Fruit fly (Drosophila melanogaster): ENCODE measurements around the gene Gbeta76C.

The Gbeta76C gene

DNA sequence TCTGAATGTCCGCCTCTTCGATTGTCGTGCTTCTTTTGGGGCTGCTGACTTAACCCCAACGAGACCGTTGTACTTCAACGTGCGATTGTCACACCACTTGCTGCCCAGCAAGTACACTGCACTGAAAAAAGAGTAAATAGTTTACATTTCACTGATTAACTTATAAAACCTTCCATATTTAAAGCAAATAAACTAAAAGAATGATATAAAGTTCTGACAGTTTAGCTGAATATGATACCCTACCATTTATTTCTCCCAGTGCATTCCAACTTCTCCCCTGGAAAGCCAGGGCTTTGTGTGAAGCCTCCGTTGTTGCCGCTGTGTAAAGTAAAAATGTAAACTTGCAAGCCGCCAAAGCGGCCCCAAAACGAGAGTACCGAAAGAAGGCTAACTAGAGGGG lies 13.1 kb upstream of the Gbeta76C start:
- TF ChIP-seq CG4318 (GFP tag; optimal IDR thresholded peaks at IDR 0.05) (no peak), CG6808 (GFP tag; optimal IDR thresholded peaks at IDR 0.05) (peak; percentile 31), CG11762 (GFP tag; optimal IDR thresholded peaks at IDR 0.05; ENCODE audit: insufficient read depth) (no peak), CG32006 (GFP tag; optimal IDR thresholded peaks at IDR 0.05) (peak; percentile 40), CG16779 (tag; optimal IDR thresholded peaks at IDR 0.05) (no peak), svp (GFP tag) (peak; percentile 77), Smox (GFP tag; optimal IDR thresholded peaks at IDR 0.05) (peak; percentile 40), Ets21C (GFP tag; optimal IDR thresholded peaks at IDR 0.05) (peak; percentile 23), Ets96B (tag; optimal IDR thresholded peaks at IDR 0.05) (peak; percentile 56), achi (GFP tag; optimal IDR thresholded peaks at IDR 0.05) (peak; percentile 44), CG9139 (GFP tag; optimal IDR thresholded peaks at IDR 0.05) (peak; percentile 4), CG34406 (GFP tag; optimal IDR thresholded peaks at IDR 0.05) (peak; percentile 25), CG15336 (GFP tag; IDR thresholded peaks at IDR 0.05) (peak; percentile 30; the same call in 1 of the 2 replicates), Hr4 (GFP tag; optimal IDR thresholded peaks at IDR 0.05) (peak; percentile 28), CG6276 (GFP tag; optimal IDR thresholded peaks at IDR 0.05) (no peak), Sox15 (GFP tag; optimal IDR thresholded peaks at IDR 0.05) (peak; percentile 24), Lpt (GFP tag; optimal IDR thresholded peaks at IDR 0.05) (no peak), Eip93F (GFP tag; optimal IDR thresholded peaks at IDR 0.05) (no peak), fkh (GFP tag; optimal IDR thresholded peaks at IDR 0.05) (no peak), fd59A (GFP tag; optimal IDR thresholded peaks at IDR 0.05) (no peak), CG8319 (GFP tag; optimal IDR thresholded peaks at IDR 0.05) (no peak), salr (GFP tag; optimal IDR thresholded peaks at IDR 0.05) (peak; percentile 6 to 17), acj6 (GFP tag; optimal IDR thresholded peaks at IDR 0.05) (peak; percentile 50), spab (GFP tag; optimal IDR thresholded peaks at IDR 0.05) (peak; percentile 28), CG8632 (GFP tag; optimal IDR thresholded peaks at IDR 0.05) (peak; percentile 23), Hr39 (GFP tag; optimal IDR thresholded peaks at IDR 0.05) (peak; percentile 60), net (GFP tag; optimal IDR thresholded peaks at IDR 0.05) (peak; percentile 3), CG8119 (GFP tag; IDR thresholded peaks at IDR 0.05) (peak; percentile 57; the same call in 2 of the 3 replicates), Sox102F (GFP tag; optimal IDR thresholded peaks at IDR 0.05) (peak; percentile 41), Hr38 (GFP tag; optimal IDR thresholded peaks at IDR 0.05) (no peak), CG7368 (GFP tag; optimal IDR thresholded peaks at IDR 0.05) (peak; percentile 5), Blimp-1 (GFP tag; optimal IDR thresholded peaks at IDR 0.05) (no peak), CG6163 (GFP tag; IDR thresholded peaks at IDR 0.05) (peak; percentile 58; the same call in 1 of the 3 replicates), CG31627 (GFP tag; optimal IDR thresholded peaks at IDR 0.05) (peak; percentile 43), topi (GFP tag; optimal IDR thresholded peaks at IDR 0.05) (peak; percentile 50), Eip75B (GFP tag; optimal IDR thresholded peaks at IDR 0.05) (peak; percentile 43), Gug (GFP tag; IDR thresholded peaks at IDR 0.05) (0 out of 2 replicates have a peak, but pooled peaks have one; percentile 13), CG6854 (GFP tag; optimal IDR thresholded peaks at IDR 0.05) (no peak), CG3919 (GFP tag; optimal IDR thresholded peaks at IDR 0.05) (peak; percentile 60), eg (GFP tag; IDR thresholded peaks at IDR 0.05) (peak; percentile 49; the same call in 1 of the 3 replicates), fd85E (GFP tag; optimal IDR thresholded peaks at IDR 0.05) (no peak), pdm3 (GFP tag; optimal IDR thresholded peaks at IDR 0.05) (peak; percentile 45), CG6792 (GFP tag; optimal IDR thresholded peaks at IDR 0.05) (peak; percentile 44), Sox14 (GFP tag; optimal IDR thresholded peaks at IDR 0.05) (peak; percentile 25), lz (GFP tag; optimal IDR thresholded peaks at IDR 0.05) (peak; percentile 29), CG1621 (tag; optimal IDR thresholded peaks at IDR 0.05) (peak; percentile 53), esn (GFP tag; optimal IDR thresholded peaks at IDR 0.05) (peak; percentile 52), ss (GFP tag; optimal IDR thresholded peaks at IDR 0.05) (peak; percentile 8 to 27), OdsH (GFP tag; optimal IDR thresholded peaks at IDR 0.05) (peak; percentile 47), Met (GFP tag; optimal IDR thresholded peaks at IDR 0.05) (peak; percentile 56), CG11294 (GFP tag; IDR thresholded peaks at IDR 0.05) (no peak), dsx (GFP tag; optimal IDR thresholded peaks at IDR 0.05; ENCODE audit: poor library complexity, severe bottlenecking) (peak; percentile 31)
